Fruit fly (Drosophila melanogaster): ENCODE data around the gene CecC.

DNA sequence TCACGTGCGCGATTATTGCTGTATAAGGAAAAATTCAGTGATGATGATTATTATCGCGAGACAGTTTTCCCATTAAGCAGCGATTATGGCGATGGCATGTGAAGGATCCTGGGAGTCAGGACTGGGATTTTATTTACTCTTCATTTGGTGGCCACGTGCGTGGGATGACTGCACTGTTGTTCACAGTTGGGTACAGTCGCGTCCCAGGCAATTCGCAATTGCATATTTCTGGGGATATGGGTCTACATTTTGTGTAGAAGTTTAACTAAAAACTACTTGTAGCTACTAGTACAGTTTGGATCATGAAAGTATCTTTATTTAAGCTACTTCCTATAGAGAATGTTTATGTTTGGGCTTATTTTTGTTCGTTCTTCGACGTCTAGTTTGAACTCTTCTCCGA lies 20.7 kb downstream of the CecC start:
- TF ChIP-seq acj6 (GFP tag; optimal IDR thresholded peaks at IDR 0.05) (no peak), OdsH (GFP tag; optimal IDR thresholded peaks at IDR 0.05) (no peak), Hr38 (GFP tag; optimal IDR thresholded peaks at IDR 0.05) (no peak), Gug (GFP tag; IDR thresholded peaks at IDR 0.05) (no peak)

Measured in whole organism, prepupa.